Worm (Caenorhabditis elegans): Measurements from ENCODE around the gene C04C3.7.

DNA sequence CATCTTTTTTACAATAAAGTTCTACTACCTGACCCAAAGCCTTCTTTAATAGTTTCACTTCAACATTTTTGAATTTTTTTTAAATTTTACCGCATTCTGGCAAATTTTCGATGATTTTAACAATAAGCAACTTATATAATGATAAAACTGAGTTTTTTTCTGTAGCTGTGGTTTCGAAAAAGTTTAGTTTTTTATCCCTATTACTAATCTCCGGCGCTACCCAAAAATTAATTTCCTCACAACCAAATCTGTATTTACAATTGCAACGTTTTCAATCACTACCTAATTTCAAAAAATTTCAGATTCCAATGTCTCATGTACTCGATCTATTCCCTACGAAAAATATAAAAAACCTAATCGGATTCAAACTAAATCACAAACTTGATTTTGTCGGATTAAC, 33.8 kb upstream of the C04C3.7 start, which contains the start of gene F58E2.3:
- TF ChIP-seq ceh-9 (tag; optimal IDR thresholded peaks at IDR 0.05) (no peak), ztf-11 (tag; optimal IDR thresholded peaks at IDR 0.05) (no peak), nhr-23 (tag; optimal IDR thresholded peaks at IDR 0.05) (no peak), fkh-10 (GFP tag; optimal IDR thresholded peaks at IDR 0.05) (no peak), snpc-4 (tag; optimal IDR thresholded peaks at IDR 0.05) (no peak), eor-1 (tag; optimal IDR thresholded peaks at IDR 0.05) (no peak), mdl-1 (tag; optimal IDR thresholded peaks at IDR 0.05) (no peak), R02D3.7 (tag; optimal IDR thresholded peaks at IDR 0.05) (no peak), nfya-1 (tag; optimal IDR thresholded peaks at IDR 0.05; ENCODE audit: insufficient read depth) (no peak), pha-4 (tag; optimal IDR thresholded peaks at IDR 0.05) (no peak), skn-1 (tag; optimal IDR thresholded peaks at IDR 0.05) (no peak), unc-39 (tag; optimal IDR thresholded peaks at IDR 0.05) (no peak), nhr-11 (tag; optimal IDR thresholded peaks at IDR 0.05) (no peak), nhr-77 (tag; optimal IDR thresholded peaks at IDR 0.05) (no peak)
